Worm (Caenorhabditis elegans): ENCODE results near the gene lit-1.

ce11 chrIII:13666406-13666805, 35.4 kb upstream of the lit-1 start:
- TF ChIP-seq dmd-4 (tag; optimal IDR thresholded peaks at IDR 0.05; ENCODE audit: borderline replicate concordance) (no peak), pag-3 (tag; optimal IDR thresholded peaks at IDR 0.05; ENCODE audit: borderline replicate concordance) (no peak), ceh-34 (tag; optimal IDR thresholded peaks at IDR 0.05) (no peak), unc-86 (tag; optimal IDR thresholded peaks at IDR 0.05) (no peak), unc-55 (GFP tag; optimal IDR thresholded peaks at IDR 0.05) (no peak), elt-2 (tag; optimal IDR thresholded peaks at IDR 0.05) (no peak), mec-3 (tag; optimal IDR thresholded peaks at IDR 0.05; ENCODE audit: borderline replicate concordance) (no peak), fkh-10 (GFP tag; optimal IDR thresholded peaks at IDR 0.05) (no peak), ceh-9 (tag; optimal IDR thresholded peaks at IDR 0.05) (no peak), sox-4 (tag; optimal IDR thresholded peaks at IDR 0.05) (no peak), eyg-1 (tag; optimal IDR thresholded peaks at IDR 0.05) (no peak), pha-4 (tag; optimal IDR thresholded peaks at IDR 0.05) (no peak), ttx-3 (tag; optimal IDR thresholded peaks at IDR 0.05) (no peak)
